Fruit fly (Drosophila melanogaster) whole organism, prepupa: Measurements from ENCODE around the gene Fdh.

Experiments
- Blimp-1 ChIP-seq: fragments of 200-800 bp; sonication (Bioruptor generic); optimal IDR thresholded peaks from 3 replicates; lab custom pipeline; 2017; ENCODE audit warnings: missing biosample characterization, missing genetic modification characterization, mild to moderate bottlenecking, moderate library complexity, missing genetic modification reagents
- CG10669 ChIP-seq: fragments of 200-800 bp; sonication (Bioruptor generic); optimal IDR thresholded peaks from 3 replicates; lab custom pipeline; 2018; ENCODE audit warnings: missing biosample characterization, mild to moderate bottlenecking, missing genetic modification characterization, moderate library complexity
- CG11762 ChIP-seq: fragments of 200-800 bp; sonication (Bioruptor generic); optimal IDR thresholded peaks from 3 replicates; lab custom pipeline; 2016; ENCODE audit warnings: missing biosample characterization, missing genetic modification characterization; ENCODE audit not compliant: insufficient read depth
- CG11902 ChIP-seq: fragments of 200-800 bp; sonication (Bioruptor generic); optimal IDR thresholded peaks from 3 replicates; lab custom pipeline; 2016; ENCODE audit warnings: missing biosample characterization, missing genetic modification characterization
- CG15336 ChIP-seq: fragments of 200-800 bp; sonication (Bioruptor generic); IDR thresholded peaks from 2 replicates; pipeline ENCODE4 v1.3.6; 2022; ENCODE audit warnings: missing biosample characterization, missing genetic modification characterization
- CG1621 ChIP-seq: fragments of 200-800 bp; sonication (Bioruptor generic); optimal IDR thresholded peaks from 3 replicates; lab custom pipeline; 2018; ENCODE audit warnings: missing biosample characterization, mild to moderate bottlenecking, missing genetic modification characterization
- CG16779 ChIP-seq: fragments of 200-800 bp; sonication (Bioruptor generic); optimal IDR thresholded peaks from 3 replicates; lab custom pipeline; 2017; ENCODE audit warnings: missing biosample characterization, mild to moderate bottlenecking, missing genetic modification characterization
- CG3032 ChIP-seq: fragments of 200-800 bp; optimal IDR thresholded peaks from 2 replicates; lab custom pipeline; 2019; ENCODE audit warnings: missing biosample characterization, mild to moderate bottlenecking, missing genetic modification characterization, moderate library complexity
- CG31627 ChIP-seq: fragments of 200-800 bp; sonication (Bioruptor generic); optimal IDR thresholded peaks from 3 replicates; lab custom pipeline; 2016; ENCODE audit warnings: missing biosample characterization, missing genetic modification characterization
- CG34406 ChIP-seq: fragments of 200-800 bp; sonication (Bioruptor generic); optimal IDR thresholded peaks from 3 replicates; lab custom pipeline; 2016; ENCODE audit warnings: missing biosample characterization, missing genetic modification characterization
- CG4318 ChIP-seq: fragments of 200-800 bp; sonication (Bioruptor generic); optimal IDR thresholded peaks from 3 replicates; lab custom pipeline; 2017; ENCODE audit warnings: missing biosample characterization, mild to moderate bottlenecking, missing genetic modification characterization
- CG6163 ChIP-seq: fragments of 200-800 bp; sonication (Bioruptor generic); IDR thresholded peaks from 3 replicates; pipeline ENCODE4 v1.3.6; 2022; ENCODE audit warnings: missing biosample characterization, missing genetic modification characterization
- CG6792 ChIP-seq: fragments of 200-800 bp; sonication (Bioruptor generic); optimal IDR thresholded peaks from 3 replicates; lab custom pipeline; 2016; ENCODE audit warnings: missing biosample characterization, missing genetic modification characterization
- CG6808 ChIP-seq: fragments of 200-800 bp; sonication (Bioruptor generic); optimal IDR thresholded peaks from 3 replicates; lab custom pipeline; 2017; ENCODE audit warnings: missing biosample characterization, missing genetic modification characterization, mild to moderate bottlenecking, moderate library complexity, missing genetic modification reagents
- CG6854 ChIP-seq: fragments of 200-800 bp; sonication (Bioruptor generic); optimal IDR thresholded peaks from 2 replicates; lab custom pipeline; 2017; ENCODE audit warnings: missing biosample characterization, mild to moderate bottlenecking, missing genetic modification characterization
- CG7368 ChIP-seq: fragments of 200-800 bp; sonication (Bioruptor generic); optimal IDR thresholded peaks from 3 replicates; lab custom pipeline; 2016; ENCODE audit warnings: missing biosample characterization, missing genetic modification characterization
- CG8119 ChIP-seq: fragments of 200-800 bp; sonication (Bioruptor generic); IDR thresholded peaks from 3 replicates; pipeline ENCODE4 v1.3.6; 2022; ENCODE audit warnings: missing biosample characterization, missing genetic modification characterization
- CG8319 ChIP-seq: fragments of 200-800 bp; sonication (Bioruptor generic); optimal IDR thresholded peaks from 3 replicates; lab custom pipeline; 2016; ENCODE audit warnings: missing biosample characterization, missing genetic modification characterization
- CG8632 ChIP-seq: fragments of 200-800 bp; sonication (Bioruptor generic); optimal IDR thresholded peaks from 3 replicates; lab custom pipeline; 2016; ENCODE audit warnings: missing biosample characterization, missing genetic modification characterization
- CG9139 ChIP-seq: fragments of 200-800 bp; sonication (Bioruptor generic); optimal IDR thresholded peaks from 3 replicates; lab custom pipeline; 2017; ENCODE audit warnings: missing biosample characterization, mild to moderate bottlenecking, missing genetic modification characterization
- Eip78C ChIP-seq: fragments of 200-800 bp; sonication (Bioruptor generic); peaks from one replicate; lab custom pipeline; 2016; ENCODE audit warnings: missing biosample characterization, missing genetic modification characterization
- Eip93F ChIP-seq: fragments of 200-800 bp; sonication (Bioruptor generic); optimal IDR thresholded peaks from 2 replicates; lab custom pipeline; 2016; ENCODE audit warnings: missing biosample characterization, mild to moderate bottlenecking, missing genetic modification characterization
- Ets21C ChIP-seq: fragments of 200-800 bp; sonication (Bioruptor generic); optimal IDR thresholded peaks from 3 replicates; lab custom pipeline; 2016; ENCODE audit warnings: missing biosample characterization, missing genetic modification characterization
- Gug ChIP-seq: fragments of 200-800 bp; sonication (Bioruptor generic); IDR thresholded peaks from 2 replicates; pipeline ENCODE4 v1.3.6; 2022; ENCODE audit warnings: missing biosample characterization, missing genetic modification characterization
- Lpt ChIP-seq: fragments of 200-800 bp; sonication (Bioruptor generic); optimal IDR thresholded peaks from 3 replicates; lab custom pipeline; 2016; ENCODE audit warnings: missing biosample characterization, missing genetic modification characterization
- Smox ChIP-seq: fragments of 200-800 bp; sonication (Bioruptor generic); optimal IDR thresholded peaks from 3 replicates; lab custom pipeline; 2016; ENCODE audit warnings: missing biosample characterization, missing genetic modification characterization
- Sox102F ChIP-seq: fragments of 200-800 bp; sonication (Bioruptor generic); optimal IDR thresholded peaks from 2 replicates; lab custom pipeline; 2016; ENCODE audit warnings: missing biosample characterization, mild to moderate bottlenecking, missing genetic modification characterization
- Sox15 ChIP-seq: fragments of 200-800 bp; sonication (Bioruptor generic); optimal IDR thresholded peaks from 3 replicates; lab custom pipeline; 2016; ENCODE audit warnings: missing biosample characterization, missing genetic modification characterization
- achi ChIP-seq: fragments of 200-800 bp; sonication (Bioruptor generic); optimal IDR thresholded peaks from 3 replicates; lab custom pipeline; 2016; ENCODE audit warnings: missing biosample characterization, missing genetic modification characterization
- dac ChIP-seq: fragments of 200-800 bp; sonication (Bioruptor generic); optimal IDR thresholded peaks from 2 replicates; lab custom pipeline; 2017; ENCODE audit warnings: missing biosample characterization, mild to moderate bottlenecking, missing genetic modification characterization
- dsx ChIP-seq: fragments of 200-800 bp; optimal IDR thresholded peaks from 3 replicates; lab custom pipeline; 2019; ENCODE audit warnings: missing biosample characterization, mild to moderate bottlenecking, missing genetic modification characterization, moderate library complexity; ENCODE audit not compliant: poor library complexity, severe bottlenecking
- esn ChIP-seq: fragments of 200-800 bp; sonication (Bioruptor generic); optimal IDR thresholded peaks from 2 replicates; lab custom pipeline; 2016; ENCODE audit warnings: missing biosample characterization, mild to moderate bottlenecking, missing genetic modification characterization, moderate library complexity
- fd59A ChIP-seq: fragments of 200-800 bp; sonication (Bioruptor generic); optimal IDR thresholded peaks from 2 replicates; lab custom pipeline; 2017; ENCODE audit warnings: missing biosample characterization, mild to moderate bottlenecking, missing genetic modification characterization, missing genetic modification reagents
- fkh ChIP-seq: fragments of 200-800 bp; sonication (Bioruptor generic); optimal IDR thresholded peaks from 3 replicates; lab custom pipeline; 2017; ENCODE audit warnings: missing biosample characterization, mild to moderate bottlenecking, missing genetic modification characterization, moderate library complexity
- lz ChIP-seq: fragments of 200-800 bp; sonication (Bioruptor generic); optimal IDR thresholded peaks from 3 replicates; lab custom pipeline; 2016; ENCODE audit warnings: missing biosample characterization, missing genetic modification characterization
- salr ChIP-seq, 2 experiments: fragments of 200-800 bp; sonication (Bioruptor generic); optimal IDR thresholded peaks; 3 replicates each; lab custom pipeline; 2016 to 2018; ENCODE audit warnings: missing biosample characterization in 2 of 2, missing genetic modification characterization in 2 of 2, mild to moderate bottlenecking in 1 of 2
- spab ChIP-seq: fragments of 200-800 bp; sonication (Bioruptor generic); optimal IDR thresholded peaks from 2 replicates; lab custom pipeline; 2017; ENCODE audit warnings: missing biosample characterization, mild to moderate bottlenecking, missing genetic modification characterization, missing genetic modification reagents
- svp ChIP-seq: fragments of 200-800 bp; sonication (Bioruptor generic); peaks from one replicate; lab custom pipeline; 2016; ENCODE audit warnings: missing biosample characterization, missing genetic modification characterization
- vri ChIP-seq: fragments of 200-800 bp; sonication (Bioruptor generic); optimal IDR thresholded peaks from 3 replicates; lab custom pipeline; 2016; ENCODE audit warnings: missing biosample characterization, mild to moderate bottlenecking, missing genetic modification characterization

Fdh gene

DNA sequence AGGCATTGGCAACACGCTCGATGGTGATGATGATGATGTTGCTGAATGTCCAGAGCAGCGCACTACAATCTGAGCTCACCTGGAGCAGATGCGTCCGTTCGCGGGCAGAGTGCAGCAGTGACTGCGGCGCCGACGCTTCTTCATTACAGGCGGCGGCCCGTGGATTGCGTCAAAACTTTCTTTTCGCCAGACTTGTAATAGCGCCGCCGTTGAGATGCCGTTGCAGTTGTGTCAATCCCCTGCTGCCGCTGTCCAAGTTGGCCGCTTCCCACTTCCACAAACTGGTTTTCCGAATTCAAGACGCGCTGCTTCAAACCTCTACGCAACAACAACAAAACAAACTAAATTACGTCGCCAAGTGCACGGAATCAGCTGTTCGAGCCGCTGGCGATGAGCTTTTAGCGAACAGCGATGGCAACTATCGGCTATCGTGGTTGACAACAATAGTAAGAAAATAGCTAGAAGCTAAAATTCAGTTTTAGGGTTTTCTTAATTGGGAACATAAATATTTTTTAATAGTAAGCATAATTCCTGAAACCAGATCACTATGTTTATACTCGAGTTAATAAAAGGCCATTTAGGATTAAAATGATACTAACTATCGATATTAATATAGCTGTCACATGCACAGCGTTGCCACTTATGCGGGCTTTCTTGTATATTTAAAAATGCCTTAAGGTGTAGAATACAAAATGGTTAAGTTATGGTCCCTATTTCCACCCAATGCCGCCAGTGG, 9.8 kb upstream of the Fdh start, which contains the start of gene Tpc1 (continued):
- TF ChIP-seq CG8319 (GFP tag; lab: Kevin White, UChicago) (no peak), dsx (GFP tag; lab: Kevin White, UChicago) (peak; percentile 20), CG6163 (GFP tag; lab: Robert Waterston, UW) (no peak)

DNA sequence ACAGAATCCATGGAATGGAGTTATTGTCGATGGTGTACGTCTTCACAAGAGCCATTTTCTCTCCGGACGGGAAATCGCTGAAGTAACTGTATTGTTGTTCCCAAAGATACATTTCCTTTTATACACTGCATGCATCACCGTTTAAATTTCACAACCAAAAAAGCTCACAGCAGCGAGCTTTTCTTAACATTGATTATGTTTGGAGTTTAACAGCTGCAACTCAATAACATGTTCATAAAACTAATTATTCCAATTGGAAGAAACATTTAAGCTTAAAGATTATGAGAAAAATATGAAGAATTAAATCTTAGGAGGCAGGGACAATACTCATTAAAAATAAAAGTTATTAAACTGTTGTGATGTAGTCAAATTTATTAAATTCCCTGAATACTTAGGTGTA, 7.0 kb upstream of the Fdh start, which contains the start of gene CG14695:
CG14695 (minus strand) TSS at position 101 of the 400 bp plus-strand sequence.
- TF ChIP-seq spab (GFP tag; lab: Kevin White, UChicago): no peak

DNA sequence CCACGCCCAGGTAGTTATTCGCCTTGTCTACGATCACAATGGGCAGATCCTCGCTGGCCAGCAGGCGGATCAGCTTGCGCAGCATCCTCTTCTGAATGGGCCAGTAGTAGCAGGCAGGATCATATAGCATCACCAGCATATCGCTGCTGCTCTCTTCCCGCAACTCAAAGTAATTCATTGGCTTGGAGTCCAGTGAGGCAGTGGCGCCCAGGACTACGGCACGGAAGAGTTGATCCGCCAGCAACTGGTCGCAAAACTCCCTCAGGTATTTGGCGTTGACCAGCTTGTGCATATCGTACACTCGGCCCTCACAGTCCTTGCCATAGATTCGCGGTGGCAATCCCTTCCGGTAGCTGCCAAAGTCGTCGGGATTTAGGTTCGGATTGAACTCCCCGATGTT, 6.4 kb upstream of the Fdh start:
- TF ChIP-seq CG6854 (GFP tag; lab: Kevin White, UChicago): no peak
- peak; percentile 52 for TF ChIP-seq svp
- TF ChIP-seq CG6163 (GFP tag; lab: Robert Waterston, UW): no peak

DNA sequence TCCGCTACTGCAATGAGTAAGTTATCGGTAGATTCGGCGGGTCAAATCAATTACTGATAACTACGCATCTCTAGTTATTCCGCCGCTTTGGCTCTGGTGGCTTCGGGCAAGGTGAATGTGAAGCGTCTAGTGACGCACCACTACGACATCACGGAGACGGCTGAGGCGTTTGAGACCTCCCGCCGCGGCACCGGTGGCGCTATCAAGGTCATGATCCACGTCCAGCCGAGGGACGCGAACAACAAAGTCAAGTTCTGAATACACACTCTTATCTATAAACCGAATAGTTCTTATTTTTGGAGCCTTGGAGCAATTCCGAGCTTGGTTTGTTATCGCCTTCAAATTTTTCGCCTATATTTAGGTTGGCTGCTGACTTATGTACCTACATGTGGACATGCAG, 5.6 kb upstream of the Fdh start:
- peak; percentile 43 for TF ChIP-seq svp
- TF ChIP-seq CG6792: no peak
- peak; percentile 17 for TF ChIP-seq fkh (GFP tag; lab: Kevin White, UChicago)
- TF ChIP-seq, all 60 proteins: peak for 2

DNA sequence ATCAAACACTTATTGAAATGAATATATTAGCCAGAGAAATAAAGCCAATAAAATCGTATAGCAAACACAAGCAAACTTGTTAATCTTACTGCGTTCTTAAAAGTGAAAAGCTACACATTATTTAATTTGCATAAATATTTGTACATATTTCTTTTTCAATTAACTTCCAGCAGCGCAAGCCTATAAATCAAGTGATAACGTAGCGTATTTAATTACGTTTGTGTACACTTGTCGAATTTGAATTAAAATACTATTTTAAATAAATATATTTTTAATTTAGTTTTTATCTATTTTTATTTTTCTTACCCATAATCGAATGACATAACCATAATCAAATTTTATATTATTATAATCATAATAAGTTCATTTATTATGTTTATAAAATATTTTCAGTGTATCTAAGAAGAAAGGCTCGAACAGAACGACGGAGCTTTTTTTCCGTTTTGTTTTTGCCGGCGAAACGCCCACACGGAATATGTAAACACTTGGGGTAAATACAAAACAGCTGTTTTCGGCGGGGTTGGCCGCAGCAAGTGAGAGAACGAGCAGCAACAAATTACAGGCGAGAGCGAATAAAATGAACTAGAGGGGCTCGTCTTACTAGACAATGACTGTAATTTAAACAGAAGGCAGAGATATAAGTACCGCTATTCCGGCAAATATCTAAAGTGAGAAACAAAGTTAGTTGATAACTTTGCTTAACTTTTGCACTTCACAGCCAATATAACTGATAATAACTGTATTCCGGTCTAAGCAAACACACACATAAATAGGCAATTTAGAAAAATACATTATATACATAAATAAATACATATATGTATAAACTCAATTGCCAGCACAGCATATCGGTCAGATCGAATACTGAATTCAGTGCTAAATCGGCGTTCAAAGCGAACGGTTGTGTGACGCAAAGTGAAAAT, 3.6 kb upstream of the Fdh start, which contains the start of gene Sodh2:
Sodh2 (plus strand) TSS at position 870 of the 920 bp plus-strand sequence.
- TF ChIP-seq Smox (GFP tag; lab: Kevin White, UChicago) (peak; percentile 42), Eip93F (GFP tag; lab: Kevin White, UChicago) (peak; percentile 50), Blimp-1 (GFP tag; lab: Kevin White, UChicago) (peak; percentile 48), Sox15 (GFP tag; lab: Kevin White, UChicago) (no peak), CG31627 (GFP tag; lab: Kevin White, UChicago) (peak; percentile 7), Gug (GFP tag; lab: Robert Waterston, UW) (peak; percentile 53; the same call in 1 of the 2 replicates), CG9139 (peak; percentile 42), Sox102F (GFP tag; lab: Kevin White, UChicago) (peak; percentile 77), CG8632 (GFP tag; lab: Kevin White, UChicago) (peak; percentile 73), CG15336 (GFP tag; lab: Robert Waterston, UW) (peak; percentile 86), CG11902 (GFP tag; lab: Kevin White, UChicago) (no peak), esn (GFP tag; lab: Kevin White, UChicago) (peak; percentile 77), Lpt (GFP tag; lab: Kevin White, UChicago) (peak; percentile 43), CG1621 (tag; lab: Kevin White, UChicago) (no peak), salr (GFP tag; optimal IDR thresholded peaks at IDR 0.05; lab: Kevin White, UChicago) (peak in 1 of 2 experiments; percentile 54), CG6808 (GFP tag; lab: Kevin White, UChicago) (peak; percentile 45), CG4318 (GFP tag; lab: Kevin White, UChicago) (no peak), fd59A (no peak), fkh (GFP tag; lab: Kevin White, UChicago) (peak; percentile 97), CG8119 (GFP tag; lab: Robert Waterston, UW) (peak; percentile 76), CG6163 (GFP tag; lab: Robert Waterston, UW) (peak; percentile 66), CG34406 (GFP tag; lab: Kevin White, UChicago) (peak; percentile 67), vri (GFP tag; lab: Kevin White, UChicago) (peak; percentile 78), Eip78C (GFP tag; lab: Kevin White, UChicago) (peak; percentile 85), CG10669 (GFP tag; lab: Kevin White, UChicago) (peak; percentile 50), Ets21C (GFP tag; lab: Kevin White, UChicago) (peak; percentile 1), CG16779 (tag; lab: Kevin White, UChicago) (peak; percentile 45), CG8319 (GFP tag; lab: Kevin White, UChicago) (no peak), CG11762 (GFP tag; lab: Kevin White, UChicago) (peak; percentile 11), dac (peak; percentile 32), achi (GFP tag; lab: Kevin White, UChicago) (peak; percentile 68), CG7368 (GFP tag; lab: Kevin White, UChicago) (peak; percentile 45), CG3032 (tag; lab: Kevin White, UChicago) (peak; percentile 58), lz (GFP tag; lab: Kevin White, UChicago) (peak; percentile 53)
